Worm (Caenorhabditis elegans): ENCODE results near the gene gmap-3.

The gmap-3 gene

DNA sequence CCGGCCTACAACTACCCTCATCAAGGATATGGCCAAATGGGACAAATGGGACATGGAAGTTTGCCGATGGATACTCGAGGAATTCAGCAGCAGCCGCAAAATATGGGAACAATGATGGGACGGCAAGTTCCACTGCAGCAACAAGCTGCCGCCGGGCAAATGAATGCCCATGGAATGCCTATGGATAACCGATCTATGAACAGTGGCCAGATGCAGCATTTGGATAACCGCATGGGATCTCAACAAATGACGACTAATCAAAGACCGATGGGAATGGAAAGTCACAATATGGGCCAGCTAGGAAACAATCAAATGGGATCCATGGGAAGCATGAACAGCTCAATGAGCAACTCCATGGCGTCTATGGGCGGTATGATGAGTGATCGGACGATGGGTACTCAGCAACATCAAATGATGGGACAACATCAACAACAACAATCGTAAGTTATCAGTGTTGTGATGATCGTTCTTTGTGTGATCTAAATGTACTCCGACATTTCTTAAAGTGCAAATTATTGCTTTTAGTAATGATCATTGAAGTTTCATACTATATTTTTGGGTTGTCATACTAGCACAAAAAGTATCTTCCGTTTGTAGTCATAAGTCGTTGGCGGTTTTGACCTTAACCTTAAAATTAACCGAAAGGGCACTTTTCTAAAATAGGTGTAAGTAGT, 27.2 kb downstream of the gmap-3 start:
- TF ChIP-seq nhr-21 (tag; optimal IDR thresholded peaks at IDR 0.05): peak; percentile 35
- TF ChIP-seq zag-1 (tag; optimal IDR thresholded peaks at IDR 0.05): no peak
- peak; percentile 80 for TF ChIP-seq sma-9 (GFP tag; optimal IDR thresholded peaks at IDR 0.05)
- no peak for TF ChIP-seq sma-9 (tag; optimal IDR thresholded peaks at IDR 0.05)
- TF ChIP-seq nhr-23 (tag; optimal IDR thresholded peaks at IDR 0.05): no peak
- TF ChIP-seq nhr-129 (tag; optimal IDR thresholded peaks at IDR 0.05): peak; percentile 6
- no peak for TF ChIP-seq snpc-4 (tag; optimal IDR thresholded peaks at IDR 0.05)

DNA sequence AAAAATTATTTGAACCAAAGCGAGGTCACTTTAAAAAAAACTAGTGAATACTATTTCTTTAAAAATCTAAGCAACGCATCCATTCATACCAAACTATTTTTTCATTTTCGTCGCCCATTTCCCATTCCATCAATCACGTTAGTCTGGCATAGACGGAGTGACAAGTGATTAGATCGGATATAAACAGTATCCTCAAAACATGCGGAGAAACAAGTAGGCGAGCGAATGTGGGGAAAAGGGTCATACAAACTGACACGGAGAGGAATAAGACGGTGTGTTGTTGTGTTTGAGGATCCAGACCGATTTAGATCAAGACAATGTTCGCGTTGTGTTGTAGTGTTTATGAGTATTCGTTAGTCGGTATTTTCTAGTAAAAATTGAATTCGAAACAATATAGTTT, 28.3 kb downstream of the gmap-3 start:
- TF ChIP-seq snpc-4 (tag; optimal IDR thresholded peaks at IDR 0.05) (no peak), nhr-21 (tag; optimal IDR thresholded peaks at IDR 0.05) (peak; percentile 9)

ce11 chrX:12911235-12911634, 29.5 kb downstream of the gmap-3 start:
- TF ChIP-seq nhr-237 (tag; optimal IDR thresholded peaks at IDR 0.05): no peak
- TF ChIP-seq gmeb-1 (tag; optimal IDR thresholded peaks at IDR 0.05): peak; percentile 5
- TF ChIP-seq fos-1 (tag; optimal IDR thresholded peaks at IDR 0.05): peak; percentile 7
- peak in 1 of 2 experiments; percentile 30 for TF ChIP-seq lsy-2 (tag; optimal IDR thresholded peaks at IDR 0.05)
- TF ChIP-seq sma-9 (GFP tag; optimal IDR thresholded peaks at IDR 0.05): peak; percentile 50
- no peak for TF ChIP-seq sma-9 (tag; optimal IDR thresholded peaks at IDR 0.05)
- TF ChIP-seq nhr-129 (tag; optimal IDR thresholded peaks at IDR 0.05): peak; percentile 48
- peak; percentile 51 for TF ChIP-seq crh-2 (tag; optimal IDR thresholded peaks at IDR 0.05)
- TF ChIP-seq C34F6.9 (tag; optimal IDR thresholded peaks at IDR 0.05): peak; percentile 48
- no peak for TF ChIP-seq nhr-25 (tag; optimal IDR thresholded peaks at IDR 0.05)

- TF ChIP-seq lin-39 (tag; optimal IDR thresholded peaks at IDR 0.05): no peak
- TF ChIP-seq ztf-1 (GFP tag; conservative IDR thresholded peaks at IDR 0.05): no peak
- no peak for TF ChIP-seq nhr-25 (tag; optimal IDR thresholded peaks at IDR 0.05)
- TF ChIP-seq fos-1 (tag; optimal IDR thresholded peaks at IDR 0.05): no peak
- TF ChIP-seq ztf-4 (tag; optimal IDR thresholded peaks at IDR 0.05): no peak
- no peak for TF ChIP-seq F13H6.1 (tag; optimal IDR thresholded peaks at IDR 0.05)
- TF ChIP-seq nhr-6 (tag; optimal IDR thresholded peaks at IDR 0.05): no peak
- TF ChIP-seq Y55F3AM.14 (GFP tag; optimal IDR thresholded peaks at IDR 0.05): no peak
- no peak for TF ChIP-seq elt-1 (tag; optimal IDR thresholded peaks at IDR 0.05)
- no peak for TF ChIP-seq unc-39 (tag; optimal IDR thresholded peaks at IDR 0.05)
- TF ChIP-seq nhr-77 (tag; optimal IDR thresholded peaks at IDR 0.05): no peak
- TF ChIP-seq C34F6.9 (tag; optimal IDR thresholded peaks at IDR 0.05): no peak
- no peak for TF ChIP-seq nhr-23 (tag; optimal IDR thresholded peaks at IDR 0.05)
Measured at ce11 chrX:12909910-12910309, 30.8 kb downstream of the gmap-3 start.

DNA sequence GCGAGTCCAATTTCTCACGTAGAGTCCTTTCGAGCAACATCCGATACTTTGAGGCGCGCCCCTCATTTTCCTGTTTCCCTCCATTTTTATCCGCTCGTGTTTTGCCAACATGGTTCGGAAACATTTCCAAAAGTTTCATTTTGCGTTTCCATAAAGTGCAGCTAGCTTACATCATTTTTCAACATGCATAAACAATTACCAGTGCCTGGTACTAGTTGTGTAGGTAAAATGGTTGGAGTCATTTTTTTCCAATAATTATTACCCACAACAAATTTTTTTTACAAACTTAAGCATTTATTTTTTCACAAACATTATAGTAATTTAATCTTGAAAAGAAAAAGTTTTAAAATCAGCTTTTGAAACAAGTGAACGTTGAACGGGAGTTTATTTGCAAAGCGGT, 32.0 kb downstream of the gmap-3 start:
- TF ChIP-seq nhr-21 (tag; optimal IDR thresholded peaks at IDR 0.05): no peak
- no peak for TF ChIP-seq nhr-6 (tag; optimal IDR thresholded peaks at IDR 0.05)
- no peak for TF ChIP-seq ZK546.5 (tag; optimal IDR thresholded peaks at IDR 0.05)
- TF ChIP-seq nhr-77 (tag; optimal IDR thresholded peaks at IDR 0.05): no peak
- no peak for TF ChIP-seq Y55F3AM.14 (GFP tag; optimal IDR thresholded peaks at IDR 0.05)
- no peak for TF ChIP-seq aly-2 (tag; optimal IDR thresholded peaks at IDR 0.05)
- TF ChIP-seq lin-11 (tag; optimal IDR thresholded peaks at IDR 0.05): no peak
- no peak for TF ChIP-seq blmp-1 (tag; optimal IDR thresholded peaks at IDR 0.05; ENCODE audit: insufficient read depth)
- TF ChIP-seq ztf-11 (tag; optimal IDR thresholded peaks at IDR 0.05): no peak
- no peak for TF ChIP-seq ztf-4 (tag; optimal IDR thresholded peaks at IDR 0.05)
- TF ChIP-seq C34F6.9 (tag; optimal IDR thresholded peaks at IDR 0.05): no peak
- no peak for TF ChIP-seq elt-3 (tag; optimal IDR thresholded peaks at IDR 0.05)
- TF ChIP-seq nhr-12 (tag; optimal IDR thresholded peaks at IDR 0.05): no peak
- TF ChIP-seq unc-62 (GFP tag; optimal IDR thresholded peaks at IDR 0.05): no peak

ce11 chrX:12907502-12907901, 33.3 kb downstream of the gmap-3 start, which contains the start of gene pqn-18:
Gene pqn-18 (plus strand): TSS chrX:12907832.
- TF ChIP-seq crh-2 (tag; optimal IDR thresholded peaks at IDR 0.05) (peak; percentile 22), sem-4 (tag; optimal IDR thresholded peaks at IDR 0.05) (no peak), blmp-1 (tag; optimal IDR thresholded peaks at IDR 0.05; ENCODE audit: insufficient read depth) (peak; percentile 36)

Measured in whole organism, L2 larva.